Worm (Caenorhabditis elegans): ENCODE data around the gene C56G2.22.
A peak's percentile ranks its signal among the peaks of the same experiment; 100 is the strongest.

C56G2.22 gene

ce11 chrIII:6360114-6360513 lies 13.9 kb downstream of the C56G2.22 start:
- TF ChIP-seq zfp-3 (GFP tag; conservative IDR thresholded peaks at IDR 0.05) (no peak), nhr-76 (tag; optimal IDR thresholded peaks at IDR 0.05) (peak; percentile 38), R02D3.7 (tag; optimal IDR thresholded peaks at IDR 0.05) (no peak), lin-39 (tag; optimal IDR thresholded peaks at IDR 0.05) (no peak), mes-2 (tag; optimal IDR thresholded peaks at IDR 0.05; ENCODE audit: poor library complexity, severe bottlenecking) (peak; percentile 1), lsy-2 (tag; optimal IDR thresholded peaks at IDR 0.05) (peak in 1 of 2 experiments; percentile 31), dmd-6 (GFP tag; IDR thresholded peaks at IDR 0.05) (peak; percentile 57), arid-1 (GFP tag; conservative IDR thresholded peaks at IDR 0.05) (no peak), hlh-30 (tag; optimal IDR thresholded peaks at IDR 0.05; ENCODE audit: insufficient read depth) (peak; percentile 52), aha-1 (tag) (peak; percentile 96), tra-1 (GFP tag; IDR thresholded peaks at IDR 0.05) (0 out of 2 replicates have a peak, but pooled peaks have one; percentile 41), nhr-102 (tag; optimal IDR thresholded peaks at IDR 0.05) (no peak), lin-13 (GFP tag; optimal IDR thresholded peaks at IDR 0.05) (no peak), nhr-28 (tag; optimal IDR thresholded peaks at IDR 0.05) (peak; percentile 35), mxl-3 (GFP tag; optimal IDR thresholded peaks at IDR 0.05) (peak; percentile 62), hlh-11 (tag; optimal IDR thresholded peaks at IDR 0.05) (peak; percentile 72), mdl-1 (tag; optimal IDR thresholded peaks at IDR 0.05) (peak in 1 of 2 experiments; percentile 12), unc-62 (GFP tag; optimal IDR thresholded peaks at IDR 0.05 in 1 of 2) (peak in 1 of 2 experiments; percentile 96), unc-62 (tag; optimal IDR thresholded peaks at IDR 0.05) (no peak)

ce11 chrIII:6360825-6361224 lies 14.6 kb downstream of the C56G2.22 start:
- TF ChIP-seq Y48G9A.11 (GFP tag; IDR thresholded peaks at IDR 0.05), result no peak
- no peak for TF ChIP-seq daf-8 (GFP tag; IDR thresholded peaks at IDR 0.05)
- peak; percentile 24 for TF ChIP-seq nhr-77 (tag; optimal IDR thresholded peaks at IDR 0.05)
- peak in 1 of 2 experiments; percentile 24 for TF ChIP-seq lsy-2 (tag; optimal IDR thresholded peaks at IDR 0.05)
- peak; percentile 7 for TF ChIP-seq dpl-1 (GFP tag; optimal IDR thresholded peaks at IDR 0.05)
- no peak for TF ChIP-seq dmd-9 (GFP tag; IDR thresholded peaks at IDR 0.05)
- peak; percentile 95 for TF ChIP-seq aha-1 (tag)
- TF ChIP-seq daf-19 (GFP tag; conservative IDR thresholded peaks at IDR 0.05), result no peak
- 0 out of 2 replicates have a peak, but pooled peaks have one; percentile 7 for TF ChIP-seq hmg-1.1 (GFP tag; IDR thresholded peaks at IDR 0.05)
- no peak for TF ChIP-seq mdt-29 (GFP tag; IDR thresholded peaks at IDR 0.05)
- peak; percentile 90 for TF ChIP-seq nhr-28 (tag; optimal IDR thresholded peaks at IDR 0.05)
- TF ChIP-seq nhr-237 (tag; optimal IDR thresholded peaks at IDR 0.05), result no peak
- TF ChIP-seq dmd-6 (GFP tag; IDR thresholded peaks at IDR 0.05), result peak; percentile 71
- TF ChIP-seq Y75B8A.6 (GFP tag; IDR thresholded peaks at IDR 0.05), result no peak
- peak; percentile 67 for TF ChIP-seq mxl-3 (GFP tag; optimal IDR thresholded peaks at IDR 0.05)
- no peak for TF ChIP-seq Y5F2A.4 (GFP tag; optimal IDR thresholded peaks at IDR 0.05)
- TF ChIP-seq hlh-11 (tag; optimal IDR thresholded peaks at IDR 0.05), result peak; percentile 14
- TF ChIP-seq egl-43 (GFP tag; IDR thresholded peaks at IDR 0.05), result no peak
- peak; percentile 19 for TF ChIP-seq mes-2 (tag; optimal IDR thresholded peaks at IDR 0.05; ENCODE audit: poor library complexity, severe bottlenecking)
- peak; percentile 78 for TF ChIP-seq hlh-30 (tag; optimal IDR thresholded peaks at IDR 0.05; ENCODE audit: insufficient read depth)
- TF ChIP-seq ctbp-1 (GFP tag; IDR thresholded peaks at IDR 0.05), result no peak
- peak in 1 of 2 experiments; percentile 50 for TF ChIP-seq mdl-1 (tag; optimal IDR thresholded peaks at IDR 0.05)
- TF ChIP-seq lin-1 (GFP tag; IDR thresholded peaks at IDR 0.05), result no peak

DNA sequence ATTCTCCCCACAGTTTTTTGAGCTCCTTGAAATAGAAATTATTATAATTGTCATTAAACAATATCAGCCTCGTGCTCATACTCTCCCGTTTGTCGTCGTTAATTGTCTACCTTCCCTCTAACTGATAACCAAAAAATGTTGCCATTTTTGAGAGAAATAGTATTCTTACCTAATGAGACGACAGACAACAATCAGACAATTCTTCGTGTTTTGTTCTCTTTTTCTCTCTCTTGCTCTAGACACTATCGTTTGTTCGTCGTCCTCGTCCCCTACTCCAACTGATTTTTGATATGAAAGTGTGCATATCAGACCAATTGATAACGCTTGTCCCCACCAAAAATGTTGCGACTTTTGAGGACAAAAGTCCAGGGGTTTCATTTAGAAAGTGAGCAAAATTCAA lies 15.3 kb downstream of the C56G2.22 start:
- TF ChIP-seq lin-1 (GFP tag; IDR thresholded peaks at IDR 0.05) (peak; percentile 55; the same call in 1 of the 2 replicates), nhr-77 (tag; optimal IDR thresholded peaks at IDR 0.05) (peak; percentile 41), attf-4 (tag; optimal IDR thresholded peaks at IDR 0.05) (no peak), daf-12 (tag; optimal IDR thresholded peaks at IDR 0.05) (no peak), pqm-1 (tag; optimal IDR thresholded peaks at IDR 0.05) (peak; percentile 95), ztf-7 (tag; optimal IDR thresholded peaks at IDR 0.05) (peak; percentile 4), nhr-28 (tag; optimal IDR thresholded peaks at IDR 0.05) (peak; percentile 84), hif-1 (tag; optimal IDR thresholded peaks at IDR 0.05) (no peak), snpc-1.2 (GFP tag; IDR thresholded peaks at IDR 0.05) (no peak), dve-1 (tag; optimal IDR thresholded peaks at IDR 0.05; ENCODE audit: insufficient read depth) (peak; percentile 88), zfp-2 (tag; optimal IDR thresholded peaks at IDR 0.05) (no peak), nhr-48 (tag; optimal IDR thresholded peaks at IDR 0.05) (peak; percentile 50), nhr-6 (tag; optimal IDR thresholded peaks at IDR 0.05) (peak; percentile 52), daf-8 (GFP tag; IDR thresholded peaks at IDR 0.05) (no peak), lin-13 (GFP tag; optimal IDR thresholded peaks at IDR 0.05) (peak; percentile 7), ceh-20 (GFP tag; IDR thresholded peaks at IDR 0.05) (no peak), cey-2 (tag; optimal IDR thresholded peaks at IDR 0.05; ENCODE audit: borderline replicate concordance, insufficient read depth) (no peak), mdt-29 (GFP tag; IDR thresholded peaks at IDR 0.05) (no peak), dmd-6 (GFP tag; IDR thresholded peaks at IDR 0.05) (peak; percentile 93), daf-16 (GFP tag; optimal IDR thresholded peaks at IDR 0.05) (peak in 1 of 2 experiments; percentile 15), daf-16 (tag; optimal IDR thresholded peaks at IDR 0.05) (peak; percentile 80)

All from whole organism, L4 larva.